Worm (Caenorhabditis elegans) whole organism, L2 larva: ENCODE data around the gene puf-7.
"Not testable (repeated sequence)": the region's sequence is repeated elsewhere in the genome, so short reads cannot be mapped to it uniquely, and the experiment has no call there.

Experiments
- F13H6.1 ChIP-seq: sonication (generic microtip); optimal IDR thresholded peaks from 2 replicates; lab custom pipeline; 2016; ENCODE audit warnings: missing genetic modification characterization, missing compliant biosample characterization
- R02D3.7 ChIP-seq: fragments of 150-350 bp; optimal IDR thresholded peaks from 2 replicates; lab custom pipeline; 2014; ENCODE audit warnings: missing biosample characterization, missing genetic modification characterization
- Y55F3AM.14 ChIP-seq: fragments of 200-800 bp; sonication (Bioruptor generic); optimal IDR thresholded peaks from 2 replicates; lab custom pipeline; 2018; ENCODE audit warnings: mild to moderate bottlenecking, missing genetic modification characterization, missing compliant biosample characterization
- ZK546.5 ChIP-seq: sonication (generic microtip); optimal IDR thresholded peaks from 2 replicates; lab custom pipeline; 2017; ENCODE audit warnings: missing biosample characterization, missing genetic modification characterization
- aly-2 ChIP-seq: fragments of 150-350 bp; optimal IDR thresholded peaks from 2 replicates; lab custom pipeline; 2014; ENCODE audit warnings: missing biosample characterization, missing genetic modification characterization
- ama-1 ChIP-seq: fragments of 150-350 bp; optimal IDR thresholded peaks from 2 replicates; lab custom pipeline; 2018; ENCODE audit warnings: inconsistent platforms
- blmp-1 ChIP-seq: sonication (generic microtip); optimal IDR thresholded peaks from 2 replicates; lab custom pipeline; 2017; ENCODE audit warnings: missing genetic modification characterization, mild to moderate bottlenecking, missing compliant biosample characterization, antibody characterized with exemption, moderate library complexity; ENCODE audit not compliant: insufficient read depth
- ceh-16 ChIP-seq: fragments of 150-350 bp; optimal IDR thresholded peaks from 2 replicates; lab custom pipeline; 2014; ENCODE audit warnings: missing biosample characterization, missing genetic modification characterization
- ceh-82 ChIP-seq: fragments of 150-350 bp; optimal IDR thresholded peaks from 2 replicates; lab custom pipeline; 2014; ENCODE audit warnings: missing biosample characterization, missing genetic modification characterization
- elt-3 ChIP-seq: sonication (generic microtip); optimal IDR thresholded peaks from 2 replicates; lab custom pipeline; 2017; ENCODE audit warnings: missing biosample characterization, missing genetic modification characterization
- fos-1 ChIP-seq: fragments of 150-350 bp; optimal IDR thresholded peaks from 2 replicates; lab custom pipeline; 2014; ENCODE audit warnings: missing biosample characterization, missing genetic modification characterization
- gmeb-1 ChIP-seq: fragments of 150-350 bp; optimal IDR thresholded peaks from 2 replicates; lab custom pipeline; 2014; ENCODE audit warnings: missing biosample characterization, missing genetic modification characterization
- lin-11 ChIP-seq: fragments of 150-350 bp; sonication (generic microtip); optimal IDR thresholded peaks from 2 replicates; lab custom pipeline; 2014; ENCODE audit warnings: missing biosample characterization, missing genetic modification characterization, inconsistent platforms, mixed read lengths
- lin-13 ChIP-seq: fragments of 150-350 bp; optimal IDR thresholded peaks from 2 replicates; lab custom pipeline; 2014; ENCODE audit warnings: missing biosample characterization, missing genetic modification reagents, missing genetic modification characterization
- lin-39 ChIP-seq: fragments of 150-350 bp; optimal IDR thresholded peaks from 2 replicates; lab custom pipeline; 2014; ENCODE audit warnings: missing biosample characterization, missing genetic modification reagents, missing genetic modification characterization
- lsy-2 ChIP-seq, 2 experiments: fragments of 150-350 bp in 1 of 2; sonication (generic microtip) in 1 of 2; optimal IDR thresholded peaks; 2 replicates each; lab custom pipeline; 2014 to 2017; ENCODE audit warnings: missing biosample characterization in 2 of 2, missing genetic modification characterization in 2 of 2
- mab-5 ChIP-seq: fragments of 150-350 bp; optimal IDR thresholded peaks from 2 replicates; lab custom pipeline; 2014; ENCODE audit warnings: missing biosample characterization, missing genetic modification characterization
- mbf-1 ChIP-seq: sonication (generic microtip); optimal IDR thresholded peaks from 2 replicates; lab custom pipeline; 2017; ENCODE audit warnings: missing biosample characterization, missing genetic modification characterization
- nhr-10 ChIP-seq: sonication (generic microtip); optimal IDR thresholded peaks from 2 replicates; lab custom pipeline; 2017; ENCODE audit warnings: missing biosample characterization, missing genetic modification characterization
- nhr-12 ChIP-seq: fragments of 150-350 bp; optimal IDR thresholded peaks from 2 replicates; lab custom pipeline; 2014; ENCODE audit warnings: missing biosample characterization, missing genetic modification characterization
- nhr-23 ChIP-seq: fragments of 150-350 bp; optimal IDR thresholded peaks from 2 replicates; lab custom pipeline; 2014; ENCODE audit warnings: missing biosample characterization, missing genetic modification reagents, missing genetic modification characterization
- nhr-25 ChIP-seq: fragments of 150-350 bp; sonication (generic microtip); optimal IDR thresholded peaks from 3 replicates; lab custom pipeline; 2014; ENCODE audit warnings: missing biosample characterization, missing genetic modification characterization
- nhr-6 ChIP-seq: fragments of 150-350 bp; optimal IDR thresholded peaks from 2 replicates; lab custom pipeline; 2014; ENCODE audit warnings: missing biosample characterization, missing genetic modification characterization
- nhr-77 ChIP-seq: fragments of 150-350 bp; optimal IDR thresholded peaks from 2 replicates; lab custom pipeline; 2014; ENCODE audit warnings: missing biosample characterization, missing genetic modification characterization
- peb-1 ChIP-seq: fragments of 150-350 bp; optimal IDR thresholded peaks from 2 replicates; lab custom pipeline; 2014; ENCODE audit warnings: missing biosample characterization, missing genetic modification characterization
- sem-4 ChIP-seq: fragments of 150-350 bp; optimal IDR thresholded peaks from 2 replicates; lab custom pipeline; 2014; ENCODE audit warnings: missing biosample characterization, missing genetic modification reagents, missing genetic modification characterization
- sma-3 ChIP-seq: sonication (generic microtip); optimal IDR thresholded peaks from 2 replicates; lab custom pipeline; 2016; ENCODE audit warnings: missing genetic modification reagents, missing genetic modification characterization, missing compliant biosample characterization
- unc-55 ChIP-seq: fragments of 150-350 bp; sonication (generic microtip); optimal IDR thresholded peaks from 3 replicates; lab custom pipeline; 2014; ENCODE audit warnings: missing biosample characterization, missing genetic modification reagents, missing genetic modification characterization
- unc-62 ChIP-seq: fragments of 150-350 bp; optimal IDR thresholded peaks from 2 replicates; lab custom pipeline; 2014; ENCODE audit warnings: missing biosample characterization, missing genetic modification reagents, missing genetic modification characterization
- ztf-4 ChIP-seq: fragments of 150-350 bp; optimal IDR thresholded peaks from 2 replicates; lab custom pipeline; 2014; ENCODE audit warnings: missing biosample characterization, missing genetic modification characterization

puf-7 gene

ce11 chrIV:5486208-5486731 lies at the start of gene puf-7, which contains the start of gene snpc-3.1:
Gene puf-7, plus strand, starts transcription at chrIV:5486713.
Gene snpc-3.1, minus strand, starts transcription at chrIV:5486258.
- not testable (repeated sequence) for TF ChIP-seq peb-1 (tag; lab: Kevin White, UChicago); Y55F3AM.14 (GFP tag; lab: Kevin White, UChicago); nhr-25 (tag; lab: Kevin White, UChicago)

DNA sequence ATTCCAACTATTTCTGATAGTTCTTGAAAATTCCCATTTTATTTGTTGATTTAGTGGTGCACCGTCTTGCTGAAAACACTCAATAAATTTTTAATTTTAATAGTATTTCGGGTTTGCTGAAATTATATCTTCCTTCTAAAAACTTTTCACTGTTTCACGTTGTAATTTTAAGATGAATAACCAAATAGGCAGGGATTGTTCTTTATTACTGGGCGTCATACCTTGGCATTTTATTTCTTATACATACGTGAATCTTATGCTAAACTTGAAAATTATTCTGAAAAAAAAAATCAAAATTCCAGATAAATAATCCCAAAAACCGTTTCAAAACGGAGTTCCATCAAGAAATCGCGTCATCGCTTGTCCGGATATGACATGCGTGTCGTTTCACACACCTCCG lies 47.8 kb upstream of the puf-7 start, which contains the start of gene mgl-3:
mgl-3 (plus strand) TSS at position 301 of the 400 bp plus-strand sequence.
- TF ChIP-seq R02D3.7 (no peak), mbf-1 (tag; lab: Kevin White, UChicago) (no peak), fos-1 (tag; lab: Kevin White, UChicago) (no peak), nhr-77 (no peak), ceh-82 (tag; lab: Kevin White, UChicago) (no peak), sma-3 (no peak), unc-55 (no peak), nhr-12 (no peak), blmp-1 (tag; lab: Kevin White, UChicago) (no peak), ZK546.5 (tag; lab: Kevin White, UChicago) (no peak), mab-5 (tag; lab: Kevin White, UChicago) (no peak), lin-39 (tag; lab: Kevin White, UChicago) (no peak), nhr-23 (tag; lab: Kevin White, UChicago) (no peak), gmeb-1 (tag; lab: Kevin White, UChicago) (no peak), ceh-16 (tag; lab: Kevin White, UChicago) (no peak), F13H6.1 (no peak), lin-13 (GFP tag; lab: Kevin White, UChicago) (no peak)

ce11 chrIV:5452667-5453066 lies 33.8 kb upstream of the puf-7 start, which contains the start of gene Y4C6A.4:
Gene Y4C6A.4, plus strand, starts transcription at chrIV:5452967.
- TF ChIP-seq gmeb-1 (tag; lab: Kevin White, UChicago) (no peak), unc-62 (GFP tag; lab: Kevin White, UChicago) (no peak), nhr-77 (no peak), ztf-4 (tag; lab: Kevin White, UChicago) (no peak), R02D3.7 (no peak), nhr-25 (tag; lab: Kevin White, UChicago) (no peak), sem-4 (tag; lab: Kevin White, UChicago) (no peak), nhr-10 (tag; lab: Kevin White, UChicago) (no peak), unc-55 (no peak), elt-3 (tag; lab: Kevin White, UChicago) (no peak)

ce11 chrIV:5455999-5456398 lies 30.5 kb upstream of the puf-7 start, which contains the start of gene Y4C6A.3:
Gene Y4C6A.3, minus strand, starts transcription at chrIV:5456099.
- not testable (repeated sequence) for TF ChIP-seq nhr-10, blmp-1, ceh-82 (tag; lab: Kevin White, UChicago)
- TF ChIP-seq, all 48 proteins: peak for 0; not testable (repeated sequence) for 48

DNA sequence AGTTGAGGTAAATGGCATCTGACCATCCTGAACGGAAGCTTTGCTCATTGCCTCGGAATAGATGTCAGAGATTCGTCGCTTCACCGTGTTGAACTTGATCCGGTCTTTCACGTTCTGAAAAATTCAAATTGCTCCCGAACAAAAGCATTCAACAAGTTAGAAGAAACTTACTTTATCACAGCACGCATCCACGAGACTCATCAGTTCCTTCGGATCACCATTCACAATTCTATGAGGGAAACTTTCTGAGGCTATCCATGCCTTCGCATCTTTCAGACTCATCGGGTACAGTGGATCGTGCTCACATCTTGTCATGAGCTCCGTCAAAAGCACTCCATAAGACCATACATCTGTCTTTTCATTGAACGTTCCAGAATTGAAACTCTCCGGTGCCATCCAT lies 23.7 kb upstream of the puf-7 start:
- TF ChIP-seq nhr-25 (tag; lab: Kevin White, UChicago) = no peak
- no peak for TF ChIP-seq aly-2
- no peak for TF ChIP-seq ZK546.5 (tag; lab: Kevin White, UChicago)
- TF ChIP-seq ama-1 (lab: Kevin White, UChicago) = no peak
- TF ChIP-seq elt-3 (tag; lab: Kevin White, UChicago) = no peak
- TF ChIP-seq unc-55 = no peak
- no peak for TF ChIP-seq nhr-6 (tag; lab: Kevin White, UChicago)
- no peak for TF ChIP-seq lsy-2 (tag; optimal IDR thresholded peaks at IDR 0.05; lab: Kevin White, UChicago)

ce11 chrIV:5464403-5464802 lies 22.1 kb upstream of the puf-7 start, which contains the start of gene Y52D5A.2:
Gene Y52D5A.2, minus strand, starts transcription at chrIV:5464503.
- TF ChIP-seq nhr-12; sem-4 (tag; lab: Kevin White, UChicago); lin-11 (tag; lab: Kevin White, UChicago): not testable (repeated sequence)
